Fruit fly (Drosophila melanogaster) whole organism, adult: ENCODE results near the gene CG3638.

ENCODE experiments used
- CG11617 ChIP-seq: fragments of 200-800 bp; sonication (Bioruptor generic); optimal IDR thresholded peaks from 2 replicates; lab custom pipeline; 2017; ENCODE audit warnings: mild to moderate bottlenecking, missing biosample characterization, missing genetic modification reagents, missing genetic modification characterization
- CG12768 ChIP-seq: fragments of 200-800 bp; sonication (Bioruptor generic); optimal IDR thresholded peaks from 2 replicates; lab custom pipeline; 2017; ENCODE audit warnings: missing biosample characterization, missing genetic modification characterization, mild to moderate bottlenecking, moderate library complexity, missing genetic modification reagents
- CG14711 ChIP-seq: fragments of 200-800 bp; sonication (Bioruptor generic); optimal IDR thresholded peaks from 2 replicates; lab custom pipeline; 2018; ENCODE audit warnings: missing biosample characterization, mild to moderate bottlenecking, missing genetic modification characterization, moderate library complexity
- CG1620 ChIP-seq: fragments of 200-800 bp; sonication (Bioruptor generic); optimal IDR thresholded peaks from 2 replicates; lab custom pipeline; 2016; ENCODE audit warnings: missing biosample characterization, missing genetic modification characterization
- CG33017 ChIP-seq: fragments of 200-800 bp; sonication (Bioruptor generic); optimal IDR thresholded peaks from 2 replicates; lab custom pipeline; 2018; ENCODE audit warnings: missing biosample characterization, mild to moderate bottlenecking, missing genetic modification characterization, moderate library complexity
- CG5204 ChIP-seq: fragments of 200-800 bp; sonication (Bioruptor generic); optimal IDR thresholded peaks from 2 replicates; lab custom pipeline; 2016; ENCODE audit warnings: missing biosample characterization, missing genetic modification characterization
- CG7045 ChIP-seq: fragments of 200-800 bp; sonication (Bioruptor generic); optimal IDR thresholded peaks from 2 replicates; lab custom pipeline; 2017; ENCODE audit warnings: missing biosample characterization, mild to moderate bottlenecking, missing genetic modification characterization
- CG7101 ChIP-seq: fragments of 200-800 bp; sonication (Bioruptor generic); optimal IDR thresholded peaks from 2 replicates; lab custom pipeline; 2018; ENCODE audit warnings: missing biosample characterization, mild to moderate bottlenecking, missing genetic modification characterization, moderate library complexity
- Clk ChIP-seq: fragments of 200-800 bp; sonication (Bioruptor generic); optimal IDR thresholded peaks from 2 replicates; lab custom pipeline; 2017; ENCODE audit warnings: missing biosample characterization, missing genetic modification characterization
- Crg-1 ChIP-seq: fragments of 200-800 bp; sonication (Bioruptor generic); optimal IDR thresholded peaks from 2 replicates; lab custom pipeline; 2016; ENCODE audit warnings: missing biosample characterization, missing genetic modification characterization
- Hr96 ChIP-seq: fragments of 200-800 bp; sonication (Bioruptor generic); optimal IDR thresholded peaks from 2 replicates; lab custom pipeline; 2016; ENCODE audit warnings: missing biosample characterization, missing genetic modification characterization
- Mnt ChIP-seq: fragments of 200-800 bp; sonication (Bioruptor generic); optimal IDR thresholded peaks from 2 replicates; lab custom pipeline; 2016; ENCODE audit warnings: missing biosample characterization, mild to moderate bottlenecking, missing genetic modification characterization
- bab1 ChIP-seq: fragments of 200-800 bp; sonication (Bioruptor generic); optimal IDR thresholded peaks from 3 replicates; lab custom pipeline; 2019; ENCODE audit warnings: missing biosample characterization, mild to moderate bottlenecking, missing genetic modification characterization, moderate library complexity
- cic ChIP-seq: fragments of 200-800 bp; sonication (Bioruptor generic); optimal IDR thresholded peaks from 2 replicates; lab custom pipeline; 2017; ENCODE audit warnings: missing biosample characterization, mild to moderate bottlenecking, missing genetic modification characterization, moderate library complexity
- cnc ChIP-seq, 2 experiments: fragments of >200 bp; optimal IDR thresholded peaks; 2 replicates each; lab custom pipeline; 2017
- kay ChIP-seq: fragments of 200-800 bp; sonication (Bioruptor generic); peaks from one replicate; lab custom pipeline; 2016; ENCODE audit warnings: missing biosample characterization, missing genetic modification characterization, borderline replicate concordance
- ovo ChIP-seq: fragments of 200-800 bp; sonication (Bioruptor generic); optimal IDR thresholded peaks from 2 replicates; lab custom pipeline; 2016; ENCODE audit warnings: missing biosample characterization, missing genetic modification characterization
- pad ChIP-seq: fragments of 200-800 bp; sonication (Bioruptor generic); optimal IDR thresholded peaks from 3 replicates; lab custom pipeline; 2017; ENCODE audit warnings: missing biosample characterization, missing genetic modification characterization, mild to moderate bottlenecking, moderate library complexity, missing genetic modification reagents
- tj ChIP-seq: fragments of 200-800 bp; sonication (Bioruptor generic); optimal IDR thresholded peaks from 3 replicates; lab custom pipeline; 2017; ENCODE audit warnings: missing biosample characterization, mild to moderate bottlenecking, missing genetic modification characterization, moderate library complexity
- toe ChIP-seq: fragments of 200-800 bp; sonication (Bioruptor generic); optimal IDR thresholded peaks from 2 replicates; lab custom pipeline; 2016; ENCODE audit warnings: missing biosample characterization, missing genetic modification characterization

CG3638 gene

dm6 chrX:1236475-1236874, at the start of gene CG3638:
CG3638 (minus strand) TSS chrX:1236684.
- TF ChIP-seq CG14711 (tag; lab: Kevin White, UChicago) (no peak), kay (GFP tag; lab: Kevin White, UChicago) (no peak), toe (no peak), Hr96 (GFP tag; lab: Kevin White, UChicago) (no peak), tj (GFP tag; lab: Kevin White, UChicago) (no peak), cnc (optimal IDR thresholded peaks at IDR 0.05; lab: Kevin White, UChicago) (no peak), CG1620 (GFP tag; lab: Kevin White, UChicago) (peak; percentile 64), bab1 (GFP tag; lab: Kevin White, UChicago) (peak; percentile 74), Clk (no peak), CG7045 (no peak), CG33017 (tag; lab: Kevin White, UChicago) (no peak), pad (GFP tag; lab: Kevin White, UChicago) (peak; percentile 31), ovo (peak; percentile 76), CG12768 (GFP tag; lab: Kevin White, UChicago) (no peak), CG5204 (GFP tag; lab: Kevin White, UChicago) (no peak), CG7101 (tag; lab: Kevin White, UChicago) (peak; percentile 11), CG11617 (no peak), Crg-1 (GFP tag; lab: Kevin White, UChicago) (no peak), Mnt (GFP tag; lab: Kevin White, UChicago) (peak; percentile 52), cic (GFP tag; lab: Kevin White, UChicago) (no peak)

dm6 chrX:1286136-1286535, 49.7 kb upstream of the CG3638 start:
- TF ChIP-seq CG12768 (GFP tag; lab: Kevin White, UChicago) (no peak), ovo (no peak), CG5204 (GFP tag; lab: Kevin White, UChicago) (no peak), CG7101 (tag; lab: Kevin White, UChicago) (no peak)

DNA sequence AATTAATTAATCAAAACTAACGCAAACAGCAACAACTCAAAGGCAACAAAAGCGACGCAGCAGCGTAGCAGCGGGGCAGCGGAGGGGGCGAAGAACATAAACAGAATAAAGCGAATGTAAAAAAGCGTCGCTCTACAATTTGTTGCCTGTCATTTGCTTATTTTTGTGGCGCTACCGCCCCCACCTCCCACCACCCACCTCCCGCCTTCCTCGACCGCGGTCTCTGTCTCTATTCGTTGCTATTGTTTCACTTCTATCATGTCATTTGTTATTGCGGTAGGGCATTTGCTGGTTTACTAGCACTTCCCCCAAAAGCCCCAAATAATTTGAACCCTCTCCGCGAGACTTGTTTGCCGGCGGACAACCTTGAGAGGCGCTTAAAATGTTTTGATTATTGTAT, 48.8 kb upstream of the CG3638 start:
- TF ChIP-seq CG5204 (GFP tag; lab: Kevin White, UChicago) (no peak), CG7045 (no peak), cic (GFP tag; lab: Kevin White, UChicago) (no peak), Hr96 (GFP tag; lab: Kevin White, UChicago) (no peak), kay (GFP tag; lab: Kevin White, UChicago) (no peak), CG14711 (tag; lab: Kevin White, UChicago) (no peak), CG11617 (no peak), ovo (no peak), pad (GFP tag; lab: Kevin White, UChicago) (no peak), tj (GFP tag; lab: Kevin White, UChicago) (no peak)

- no peak for TF ChIP-seq bab1 (GFP tag; lab: Kevin White, UChicago)
- no peak for TF ChIP-seq Clk
- TF ChIP-seq Hr96 (GFP tag; lab: Kevin White, UChicago) = no peak
- TF ChIP-seq pad (GFP tag; lab: Kevin White, UChicago) = no peak
- no peak for TF ChIP-seq ovo
- no peak for TF ChIP-seq tj (GFP tag; lab: Kevin White, UChicago)
- TF ChIP-seq toe = no peak
- no peak for TF ChIP-seq Crg-1 (GFP tag; lab: Kevin White, UChicago)
- no peak for TF ChIP-seq Mnt (GFP tag; lab: Kevin White, UChicago)
- no peak for TF ChIP-seq CG12768 (GFP tag; lab: Kevin White, UChicago)
- TF ChIP-seq cnc (optimal IDR thresholded peaks at IDR 0.05; lab: Kevin White, UChicago) = no peak
- TF ChIP-seq CG1620 (GFP tag; lab: Kevin White, UChicago) = no peak
- TF ChIP-seq CG5204 (GFP tag; lab: Kevin White, UChicago) = no peak
These were observed 47.8 kb upstream of the CG3638 start for dm6 chrX:1284238-1284637.

dm6 chrX:1282953-1283568, 46.6 kb upstream of the CG3638 start:
- TF ChIP-seq pad (GFP tag; lab: Kevin White, UChicago) (no peak), CG1620 (GFP tag; lab: Kevin White, UChicago) (no peak), CG11617 (no peak), Crg-1 (GFP tag; lab: Kevin White, UChicago) (no peak), CG12768 (GFP tag; lab: Kevin White, UChicago) (no peak), cic (GFP tag; lab: Kevin White, UChicago) (no peak), CG33017 (tag; lab: Kevin White, UChicago) (no peak), toe (no peak), tj (GFP tag; lab: Kevin White, UChicago) (no peak), CG7101 (tag; lab: Kevin White, UChicago) (no peak), CG5204 (GFP tag; lab: Kevin White, UChicago) (no peak), CG7045 (no peak)

DNA sequence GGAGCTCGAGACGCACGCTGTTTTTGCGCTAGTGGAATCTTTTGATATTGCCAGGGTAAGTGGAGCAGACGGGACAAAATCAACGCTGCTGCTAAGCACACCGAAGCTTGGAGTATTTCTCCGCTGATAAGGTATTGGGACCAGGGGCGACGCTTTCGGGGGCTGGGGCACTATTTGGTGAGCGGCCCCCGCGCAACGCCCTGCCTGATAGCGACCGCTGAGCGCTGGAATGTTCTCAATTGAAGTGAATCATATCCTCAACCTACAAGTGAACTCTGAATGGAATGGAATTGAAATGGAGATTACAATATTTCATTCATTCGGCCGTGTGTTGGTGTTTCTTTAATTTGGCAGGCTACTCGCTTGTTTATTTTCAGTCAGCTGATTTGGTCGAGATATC, 45.9 kb upstream of the CG3638 start:
- TF ChIP-seq CG33017 (tag; lab: Kevin White, UChicago) (no peak), kay (GFP tag; lab: Kevin White, UChicago) (no peak), CG14711 (tag; lab: Kevin White, UChicago) (no peak), CG11617 (no peak), bab1 (GFP tag; lab: Kevin White, UChicago) (no peak)
